Worm (Caenorhabditis elegans) whole organism, L2 larva: ENCODE measurements around the gene ztf-17.
A peak's percentile ranks its signal among the peaks of the same experiment; 100 is the strongest.

Source experiments
- C34F6.9 ChIP-seq: fragments of 150-350 bp; optimal IDR thresholded peaks from 2 replicates; lab custom pipeline; 2014; ENCODE audit warnings: missing biosample characterization, missing genetic modification characterization
- F13H6.1 ChIP-seq: sonication (generic microtip); optimal IDR thresholded peaks from 2 replicates; lab custom pipeline; 2016; ENCODE audit warnings: missing genetic modification characterization, missing compliant biosample characterization
- ZK546.5 ChIP-seq: sonication (generic microtip); optimal IDR thresholded peaks from 2 replicates; lab custom pipeline; 2017; ENCODE audit warnings: missing biosample characterization, missing genetic modification characterization
- alr-1 ChIP-seq: fragments of 150-350 bp; optimal IDR thresholded peaks from 2 replicates; lab custom pipeline; 2014; ENCODE audit warnings: missing biosample characterization, missing genetic modification characterization
- aly-2 ChIP-seq: fragments of 150-350 bp; optimal IDR thresholded peaks from 2 replicates; lab custom pipeline; 2014; ENCODE audit warnings: missing biosample characterization, missing genetic modification characterization
- ceh-16 ChIP-seq: fragments of 150-350 bp; optimal IDR thresholded peaks from 2 replicates; lab custom pipeline; 2014; ENCODE audit warnings: missing biosample characterization, missing genetic modification characterization
- ceh-82 ChIP-seq: fragments of 150-350 bp; optimal IDR thresholded peaks from 2 replicates; lab custom pipeline; 2014; ENCODE audit warnings: missing biosample characterization, missing genetic modification characterization
- crh-2 ChIP-seq: sonication (generic microtip); optimal IDR thresholded peaks from 2 replicates; lab custom pipeline; 2017; ENCODE audit warnings: missing biosample characterization, missing genetic modification characterization
- dmd-4 ChIP-seq: sonication (generic microtip); optimal IDR thresholded peaks from 2 replicates; lab custom pipeline; 2017; ENCODE audit warnings: missing biosample characterization, missing genetic modification characterization
- egl-27 ChIP-seq: sonication (generic microtip); optimal IDR thresholded peaks from 3 replicates; lab custom pipeline; 2017; ENCODE audit warnings: missing biosample characterization, missing genetic modification reagents, missing genetic modification characterization
- elt-1 ChIP-seq: fragments of 150-350 bp; optimal IDR thresholded peaks from 2 replicates; lab custom pipeline; 2014; ENCODE audit warnings: missing biosample characterization, missing genetic modification characterization
- elt-3 ChIP-seq: sonication (generic microtip); optimal IDR thresholded peaks from 2 replicates; lab custom pipeline; 2017; ENCODE audit warnings: missing biosample characterization, missing genetic modification characterization
- gmeb-1 ChIP-seq: fragments of 150-350 bp; optimal IDR thresholded peaks from 2 replicates; lab custom pipeline; 2014; ENCODE audit warnings: missing biosample characterization, missing genetic modification characterization
- lin-11 ChIP-seq: fragments of 150-350 bp; sonication (generic microtip); optimal IDR thresholded peaks from 2 replicates; lab custom pipeline; 2014; ENCODE audit warnings: missing biosample characterization, missing genetic modification characterization, inconsistent platforms, mixed read lengths
- lin-13 ChIP-seq: fragments of 150-350 bp; optimal IDR thresholded peaks from 2 replicates; lab custom pipeline; 2014; ENCODE audit warnings: missing biosample characterization, missing genetic modification reagents, missing genetic modification characterization
- lin-39 ChIP-seq: fragments of 150-350 bp; optimal IDR thresholded peaks from 2 replicates; lab custom pipeline; 2014; ENCODE audit warnings: missing biosample characterization, missing genetic modification reagents, missing genetic modification characterization
- lsy-2 ChIP-seq, 2 experiments: fragments of 150-350 bp in 1 of 2; sonication (generic microtip) in 1 of 2; optimal IDR thresholded peaks; 2 replicates each; lab custom pipeline; 2014 to 2017; ENCODE audit warnings: missing biosample characterization in 2 of 2, missing genetic modification characterization in 2 of 2
- mab-5 ChIP-seq: fragments of 150-350 bp; optimal IDR thresholded peaks from 2 replicates; lab custom pipeline; 2014; ENCODE audit warnings: missing biosample characterization, missing genetic modification characterization
- mbf-1 ChIP-seq: sonication (generic microtip); optimal IDR thresholded peaks from 2 replicates; lab custom pipeline; 2017; ENCODE audit warnings: missing biosample characterization, missing genetic modification characterization
- mdl-1 ChIP-seq, 2 experiments: fragments of 150-350 bp in 1 of 2; sonication (generic microtip) in 1 of 2; optimal IDR thresholded peaks; 2 replicates each; lab custom pipeline; 2017; ENCODE audit warnings: missing biosample characterization in 2 of 2, missing genetic modification characterization in 2 of 2
- nhr-10 ChIP-seq: sonication (generic microtip); optimal IDR thresholded peaks from 2 replicates; lab custom pipeline; 2017; ENCODE audit warnings: missing biosample characterization, missing genetic modification characterization
- nhr-11 ChIP-seq: fragments of 150-350 bp; optimal IDR thresholded peaks from 2 replicates; lab custom pipeline; 2014; ENCODE audit warnings: missing biosample characterization, missing genetic modification characterization
- nhr-12 ChIP-seq: fragments of 150-350 bp; optimal IDR thresholded peaks from 2 replicates; lab custom pipeline; 2014; ENCODE audit warnings: missing biosample characterization, missing genetic modification characterization
- nhr-129 ChIP-seq: fragments of 150-350 bp; optimal IDR thresholded peaks from 2 replicates; lab custom pipeline; 2014; ENCODE audit warnings: missing biosample characterization, missing genetic modification characterization
- nhr-21 ChIP-seq: fragments of 150-350 bp; optimal IDR thresholded peaks from 2 replicates; lab custom pipeline; 2014; ENCODE audit warnings: missing biosample characterization, missing genetic modification characterization
- nhr-23 ChIP-seq: fragments of 150-350 bp; optimal IDR thresholded peaks from 2 replicates; lab custom pipeline; 2014; ENCODE audit warnings: missing biosample characterization, missing genetic modification reagents, missing genetic modification characterization
- nhr-237 ChIP-seq: fragments of 150-350 bp; optimal IDR thresholded peaks from 2 replicates; lab custom pipeline; 2014; ENCODE audit warnings: missing biosample characterization, missing genetic modification characterization
- nhr-6 ChIP-seq: fragments of 150-350 bp; optimal IDR thresholded peaks from 2 replicates; lab custom pipeline; 2014; ENCODE audit warnings: missing biosample characterization, missing genetic modification characterization
- nhr-77 ChIP-seq: fragments of 150-350 bp; optimal IDR thresholded peaks from 2 replicates; lab custom pipeline; 2014; ENCODE audit warnings: missing biosample characterization, missing genetic modification characterization
- peb-1 ChIP-seq: fragments of 150-350 bp; optimal IDR thresholded peaks from 2 replicates; lab custom pipeline; 2014; ENCODE audit warnings: missing biosample characterization, missing genetic modification characterization
- sem-4 ChIP-seq: fragments of 150-350 bp; optimal IDR thresholded peaks from 2 replicates; lab custom pipeline; 2014; ENCODE audit warnings: missing biosample characterization, missing genetic modification reagents, missing genetic modification characterization
- skn-1 ChIP-seq: sonication (generic microtip); optimal IDR thresholded peaks from 2 replicates; lab custom pipeline; 2017; ENCODE audit warnings: missing biosample characterization, missing genetic modification characterization
- sma-9 ChIP-seq, 2 experiments: fragments of 150-350 bp in 1 of 2; sonication (generic microtip) in 1 of 2; optimal IDR thresholded peaks; 2 replicates each; lab custom pipeline; 2014 to 2016; ENCODE audit warnings: missing genetic modification characterization in 2 of 2, mild to moderate bottlenecking in 1 of 2, missing biosample characterization in 1 of 2, missing compliant biosample characterization in 1 of 2, missing genetic modification reagents in 1 of 2, moderate library complexity in 1 of 2
- snpc-4 ChIP-seq: fragments of 150-350 bp; optimal IDR thresholded peaks from 2 replicates; lab custom pipeline; 2014; ENCODE audit warnings: missing biosample characterization, missing genetic modification characterization
- unc-39 ChIP-seq: fragments of 150-350 bp; optimal IDR thresholded peaks from 2 replicates; lab custom pipeline; 2014; ENCODE audit warnings: missing biosample characterization, missing genetic modification characterization
- unc-55 ChIP-seq: fragments of 150-350 bp; sonication (generic microtip); optimal IDR thresholded peaks from 3 replicates; lab custom pipeline; 2014; ENCODE audit warnings: missing biosample characterization, missing genetic modification reagents, missing genetic modification characterization
- unc-62 ChIP-seq: fragments of 150-350 bp; optimal IDR thresholded peaks from 2 replicates; lab custom pipeline; 2014; ENCODE audit warnings: missing biosample characterization, missing genetic modification reagents, missing genetic modification characterization
- zag-1 ChIP-seq: fragments of 150-350 bp; optimal IDR thresholded peaks from 2 replicates; lab custom pipeline; 2014; ENCODE audit warnings: missing biosample characterization, missing genetic modification characterization
- ztf-1 ChIP-seq: fragments of 200-800 bp; sonication (Bioruptor generic); conservative IDR thresholded peaks from 2 replicates; pipeline ENCODE4 v1.3.6; 2022; ENCODE audit warnings: missing genetic modification characterization, missing compliant biosample characterization
- ztf-11 ChIP-seq: sonication (generic microtip); optimal IDR thresholded peaks from 2 replicates; lab custom pipeline; 2017; ENCODE audit warnings: missing biosample characterization, missing genetic modification characterization
- ztf-4 ChIP-seq: fragments of 150-350 bp; optimal IDR thresholded peaks from 2 replicates; lab custom pipeline; 2014; ENCODE audit warnings: missing biosample characterization, missing genetic modification characterization

Gene ztf-17

DNA sequence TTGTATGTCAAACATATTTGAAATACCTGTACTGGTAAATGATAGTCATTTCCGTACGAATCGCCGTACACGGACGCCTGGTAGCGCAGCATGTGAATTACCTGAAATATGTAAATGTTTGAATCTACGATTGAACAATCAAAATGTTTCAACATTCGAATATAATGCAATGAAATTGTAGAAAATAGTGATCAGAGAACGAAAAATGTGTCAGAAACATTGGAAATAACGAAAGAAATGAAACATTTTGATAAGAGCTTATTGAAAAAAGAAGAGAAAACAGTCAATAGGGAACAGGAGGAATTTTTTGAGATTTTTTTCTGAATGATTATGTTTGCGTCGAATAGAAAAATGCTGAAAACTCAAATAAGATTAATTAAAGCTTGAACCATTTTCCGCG lies at the start of gene ztf-17:
Gene ztf-17 (minus strand): TSS at position 101 of the 400 bp plus-strand sequence.
- TF ChIP-seq sem-4 (tag; lab: Kevin White, UChicago) (no peak), ztf-4 (tag; lab: Kevin White, UChicago) (no peak), nhr-10 (tag; lab: Kevin White, UChicago) (no peak), F13H6.1 (tag; lab: Kevin White, UChicago) (no peak), elt-3 (tag; lab: Kevin White, UChicago) (no peak), peb-1 (tag; lab: Kevin White, UChicago) (no peak), nhr-77 (tag; lab: Kevin White, UChicago) (no peak), ZK546.5 (tag; lab: Kevin White, UChicago) (no peak), skn-1 (tag; lab: Kevin White, UChicago) (no peak), lin-11 (tag; lab: Kevin White, UChicago) (no peak), nhr-23 (no peak), nhr-11 (tag; lab: Kevin White, UChicago) (no peak), nhr-129 (tag; lab: Kevin White, UChicago) (no peak), aly-2 (no peak), mab-5 (tag; lab: Kevin White, UChicago) (no peak), nhr-6 (tag; lab: Kevin White, UChicago) (no peak)
- TF ChIP-seq, all 48 proteins: peak for 0

DNA sequence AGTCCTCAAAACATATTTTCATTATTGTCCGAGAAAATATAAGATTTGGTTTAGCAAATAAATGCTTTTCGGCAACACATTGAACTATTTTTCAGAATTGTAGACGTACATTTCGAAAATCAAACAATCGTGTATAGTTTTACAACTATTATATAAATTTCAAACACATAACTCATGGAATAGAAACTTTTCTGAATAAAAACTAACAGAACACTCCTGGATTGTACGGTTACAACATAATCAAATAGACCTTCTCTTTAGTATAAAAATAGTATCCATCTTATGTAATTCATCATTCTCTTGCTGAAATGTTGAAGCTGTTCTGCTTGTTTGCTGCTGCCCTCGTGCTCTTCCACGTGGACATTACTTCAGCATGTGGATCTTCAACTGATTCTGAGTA lies 41.1 kb upstream of the ztf-17 start, which contains the start of gene ZK675.4:
Gene ZK675.4 (plus strand): TSS at position 301 of the 400 bp plus-strand sequence.
- TF ChIP-seq lin-39 (tag; lab: Kevin White, UChicago): no peak
- TF ChIP-seq gmeb-1: no peak
- no peak for TF ChIP-seq unc-55 (GFP tag; lab: Kevin White, UChicago)
- no peak for TF ChIP-seq nhr-6 (tag; lab: Kevin White, UChicago)
- no peak for TF ChIP-seq mbf-1 (tag; lab: Kevin White, UChicago)
- no peak for TF ChIP-seq ceh-82
- TF ChIP-seq lin-11 (tag; lab: Kevin White, UChicago): no peak
- no peak for TF ChIP-seq egl-27 (tag; lab: Kevin White, UChicago)
- no peak for TF ChIP-seq lin-13
- no peak for TF ChIP-seq C34F6.9
- no peak for TF ChIP-seq ceh-16
- TF ChIP-seq peb-1 (tag; lab: Kevin White, UChicago): no peak
- no peak for TF ChIP-seq nhr-237 (tag; lab: Kevin White, UChicago)
- no peak for TF ChIP-seq lsy-2 (tag; optimal IDR thresholded peaks at IDR 0.05; lab: Kevin White, UChicago)
- no peak for TF ChIP-seq nhr-23
- no peak for TF ChIP-seq nhr-12 (tag; lab: Kevin White, UChicago)
- TF ChIP-seq alr-1: no peak
- TF ChIP-seq nhr-21: no peak
- no peak for TF ChIP-seq elt-1 (tag; lab: Kevin White, UChicago)
- no peak for TF ChIP-seq unc-62 (GFP tag; lab: Kevin White, UChicago)

DNA sequence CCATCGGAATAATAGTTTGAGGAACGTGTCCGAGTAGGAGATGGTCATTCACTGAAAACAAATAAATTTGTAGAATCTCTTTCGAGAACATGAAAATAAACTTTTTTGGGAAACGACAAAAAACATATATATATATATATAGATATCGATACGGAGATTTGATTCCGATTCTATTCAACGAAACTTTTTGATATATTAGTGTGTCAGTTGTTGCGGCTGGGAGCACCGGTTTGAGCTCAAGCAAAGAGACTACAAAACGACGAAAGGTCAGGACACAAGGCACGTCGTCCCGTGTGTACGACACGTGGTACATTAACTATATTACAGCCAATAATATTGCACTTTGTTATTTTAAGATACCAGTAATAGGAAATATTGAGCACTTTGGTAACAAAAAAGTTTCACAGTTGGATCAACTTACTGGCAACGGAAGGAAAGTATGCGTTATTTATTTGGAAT lies 37.6 kb upstream of the ztf-17 start, which contains the start of gene best-23:
Gene best-23 (minus strand): TSS at position 51 of the 459 bp plus-strand sequence.
- TF ChIP-seq nhr-12 (tag; lab: Kevin White, UChicago) (no peak), ztf-1 (GFP tag; lab: Robert Waterston, UW) (no peak), C34F6.9 (peak; percentile 28), nhr-10 (tag; lab: Kevin White, UChicago) (no peak), dmd-4 (no peak), egl-27 (tag; lab: Kevin White, UChicago) (no peak), ztf-11 (no peak), alr-1 (no peak), unc-55 (GFP tag; lab: Kevin White, UChicago) (no peak), unc-62 (GFP tag; lab: Kevin White, UChicago) (no peak), zag-1 (tag; lab: Kevin White, UChicago) (no peak), ztf-4 (tag; lab: Kevin White, UChicago) (no peak), crh-2 (tag; lab: Kevin White, UChicago) (no peak), peb-1 (tag; lab: Kevin White, UChicago) (no peak), nhr-129 (tag; lab: Kevin White, UChicago) (no peak), sem-4 (tag; lab: Kevin White, UChicago) (peak; percentile 3), elt-3 (tag; lab: Kevin White, UChicago) (no peak), snpc-4 (no peak), skn-1 (tag; lab: Kevin White, UChicago) (no peak), lin-13 (no peak), sma-9 (GFP tag; optimal IDR thresholded peaks at IDR 0.05; lab: Kevin White, UChicago) (peak; percentile 29), sma-9 (tag; optimal IDR thresholded peaks at IDR 0.05; lab: Kevin White, UChicago) (no peak), mdl-1 (tag; optimal IDR thresholded peaks at IDR 0.05; lab: Kevin White, UChicago) (no peak), lsy-2 (tag; optimal IDR thresholded peaks at IDR 0.05; lab: Kevin White, UChicago) (peak in 1 of 2 experiments; percentile 28), lin-39 (tag; lab: Kevin White, UChicago) (no peak), nhr-21 (no peak), unc-39 (tag; lab: Kevin White, UChicago) (no peak)
- TF ChIP-seq, all 48 proteins: peak for 4
